Worm (Caenorhabditis elegans): ENCODE data around the gene B0507.3.

DNA sequence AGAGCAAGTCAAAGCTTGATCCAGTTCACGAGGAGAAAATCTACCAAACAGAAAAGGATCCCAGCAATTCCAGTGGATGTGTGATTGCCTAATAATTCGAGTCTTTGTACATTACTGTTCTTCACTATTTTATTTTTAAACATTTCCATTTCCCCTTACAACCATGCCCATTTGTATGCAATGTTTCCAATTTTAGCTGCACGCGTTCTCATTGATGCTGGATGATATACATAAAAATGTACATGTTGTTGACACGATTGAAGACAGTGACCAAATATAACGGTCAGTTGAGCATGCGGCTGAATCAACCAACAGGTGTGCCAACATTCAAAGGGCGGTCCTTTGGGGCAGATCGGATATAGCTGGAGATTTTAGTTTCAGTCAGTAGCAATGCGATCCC lies 7.6 kb downstream of the B0507.3 start, which contains the start of gene B0507.1:
- TF ChIP-seq unc-55 (GFP tag; optimal IDR thresholded peaks at IDR 0.05): no peak
- TF ChIP-seq nhr-11 (tag; optimal IDR thresholded peaks at IDR 0.05): no peak
- TF ChIP-seq ceh-16 (tag; optimal IDR thresholded peaks at IDR 0.05): no peak
- no peak for TF ChIP-seq lsy-2 (tag; optimal IDR thresholded peaks at IDR 0.05)
- TF ChIP-seq F13H6.1 (tag; optimal IDR thresholded peaks at IDR 0.05): no peak
- no peak for TF ChIP-seq mdl-1 (tag; optimal IDR thresholded peaks at IDR 0.05)
- no peak for TF ChIP-seq nhr-12 (tag; optimal IDR thresholded peaks at IDR 0.05)
- no peak for TF ChIP-seq mab-5 (tag; optimal IDR thresholded peaks at IDR 0.05)
- TF ChIP-seq dmd-4 (tag; optimal IDR thresholded peaks at IDR 0.05): no peak
